Fruit fly (Drosophila melanogaster): Measurements from ENCODE around the gene ppk14.

ppk14 gene

dm6 chr2L:6323536-6324385 is 31.0 kb upstream of the ppk14 start, which contains the start of gene PDZ-GEF (continued):
- TF ChIP-seq prd (optimal IDR thresholded peaks at IDR 0.05) (no peak), prd (GFP tag; IDR thresholded peaks at IDR 0.05) (peak; percentile 60), gt (GFP tag; IDR thresholded peaks at IDR 0.05) (no peak), B-H1 (GFP tag; IDR thresholded peaks at IDR 0.05) (no peak), CG17829 (tag; optimal IDR thresholded peaks at IDR 0.05) (peak; percentile 82), sisA (GFP tag; IDR thresholded peaks at IDR 0.05) (peak; percentile 62), schlank (tag; optimal IDR thresholded peaks at IDR 0.05) (no peak), dmrt11E (tag; optimal IDR thresholded peaks at IDR 0.05) (peak; percentile 50), CG9437 (GFP tag; optimal IDR thresholded peaks at IDR 0.05) (no peak), NC2α (GFP tag; optimal IDR thresholded peaks at IDR 0.05) (peak; percentile 37), fd96Cb (tag; optimal IDR thresholded peaks at IDR 0.05) (peak; percentile 15), Atf6 (GFP tag; IDR thresholded peaks at IDR 0.05) (no peak), CG3407 (GFP tag; optimal IDR thresholded peaks at IDR 0.05) (peak; percentile 33), pfk (GFP tag; optimal IDR thresholded peaks at IDR 0.05) (no peak), Spps (tag; optimal IDR thresholded peaks at IDR 0.05) (no peak), croc (GFP tag; conservative IDR thresholded peaks at IDR 0.05) (no peak), chif (GFP tag; optimal IDR thresholded peaks at IDR 0.05) (peak; percentile 25 to 74), Hsf (GFP tag; optimal IDR thresholded peaks at IDR 0.05) (peak; percentile 69), disco-r (GFP tag; optimal IDR thresholded peaks at IDR 0.05) (peak; percentile 14), lilli (GFP tag; optimal IDR thresholded peaks at IDR 0.05) (peak; percentile 65), CG12071 (GFP tag; optimal IDR thresholded peaks at IDR 0.05) (no peak), grau (tag; optimal IDR thresholded peaks at IDR 0.05) (peak; percentile 53), zen (tag; optimal IDR thresholded peaks at IDR 0.05) (peak; percentile 68), Six4 (GFP tag; optimal IDR thresholded peaks at IDR 0.05) (peak; percentile 4), CG6765 (GFP tag; optimal IDR thresholded peaks at IDR 0.05) (no peak), seq (GFP tag; IDR thresholded peaks at IDR 0.05) (no peak), ttk (GFP tag; IDR thresholded peaks at IDR 0.05) (no peak), Opbp (GFP tag; IDR thresholded peaks at IDR 0.05; ENCODE audit: partially characterized antibody) (peak; percentile 68; the same call in 2 of the 3 replicates), Nf-YA (GFP tag; IDR thresholded peaks at IDR 0.05) (no peak), CG34224 (GFP tag; IDR thresholded peaks at IDR 0.05; ENCODE audit: partially characterized antibody) (no peak; the same call in 2 of the 3 replicates), jing (GFP tag; optimal IDR thresholded peaks at IDR 0.05) (no peak), CG4328 (GFP tag; optimal IDR thresholded peaks at IDR 0.05) (no peak), CG4707 (GFP tag; optimal IDR thresholded peaks at IDR 0.05) (peak; percentile 32), HmgZ (tag; optimal IDR thresholded peaks at IDR 0.05) (peak; percentile 75), repo (GFP tag; optimal IDR thresholded peaks at IDR 0.05) (peak; percentile 14), gsb (GFP tag; IDR thresholded peaks at IDR 0.05) (0 out of 2 replicates have a peak, but pooled peaks have one; percentile 32), CG8359 (GFP tag; optimal IDR thresholded peaks at IDR 0.05; ENCODE audit: borderline replicate concordance) (no peak), salm (tag; optimal IDR thresholded peaks at IDR 0.05) (no peak), pzg (GFP tag; optimal IDR thresholded peaks at IDR 0.05) (peak; percentile 89), CG9817 (tag; optimal IDR thresholded peaks at IDR 0.05) (peak; percentile 25), gsb-n (tag; optimal IDR thresholded peaks at IDR 0.05) (no peak), YL-1 (GFP tag; optimal IDR thresholded peaks at IDR 0.05) (peak; percentile 71), cad (GFP tag; optimal IDR thresholded peaks at IDR 0.05) (no peak), CG16779 (GFP tag; IDR thresholded peaks at IDR 0.05) (no peak), mirr (GFP tag; optimal IDR thresholded peaks at IDR 0.05) (no peak), HHEX (GFP tag; optimal IDR thresholded peaks at IDR 0.05) (no peak), org-1 (GFP tag; optimal IDR thresholded peaks at IDR 0.05) (no peak), CG2116 (GFP tag; optimal IDR thresholded peaks at IDR 0.05) (peak; percentile 38), CG7745 (tag; optimal IDR thresholded peaks at IDR 0.05) (peak; percentile 15)
